Worm (Caenorhabditis elegans) whole organism, midembryonic: Measurements from ENCODE around the gene EGAP1.5.

Experiments
- T22C8.4 ChIP-seq: fragments of 200-800 bp; sonication (Bioruptor generic); IDR thresholded peaks from 2 replicates; pipeline ENCODE4 v1.3.6; 2022; ENCODE audit warnings: missing genetic modification characterization, missing compliant biosample characterization
- cog-1 ChIP-seq: sonication (generic microtip); optimal IDR thresholded peaks from 2 replicates; lab custom pipeline; 2016; ENCODE audit warnings: missing genetic modification characterization, missing compliant biosample characterization
- flt-1 ChIP-seq: fragments of 200-800 bp; sonication (Bioruptor generic); IDR thresholded peaks from 2 replicates; pipeline ENCODE4 v1.3.6; 2022; ENCODE audit warnings: missing genetic modification characterization, missing compliant biosample characterization
- klf-2 ChIP-seq: fragments of 200-800 bp; sonication (Bioruptor generic); conservative IDR thresholded peaks from 2 replicates; pipeline ENCODE4 v1.3.6; 2022; ENCODE audit warnings: missing genetic modification reagents, missing genetic modification characterization, missing compliant biosample characterization
- med-1 ChIP-seq: sonication (generic microtip); optimal IDR thresholded peaks from 2 replicates; lab custom pipeline; 2017; ENCODE audit warnings: missing genetic modification characterization, mild to moderate bottlenecking, missing compliant biosample characterization, antibody characterized with exemption, missing genetic modification reagents; ENCODE audit not compliant: insufficient read depth
- ref-1 ChIP-seq: fragments of 200-800 bp; sonication (Bioruptor generic); conservative IDR thresholded peaks from 2 replicates; pipeline ENCODE4 v1.3.6; 2022; ENCODE audit warnings: missing genetic modification reagents, missing genetic modification characterization, missing compliant biosample characterization
- tab-1 ChIP-seq: fragments of 200-800 bp; sonication (Bioruptor generic); IDR thresholded peaks from 2 replicates; pipeline ENCODE4 v1.3.6; 2022; ENCODE audit warnings: missing genetic modification characterization, missing compliant biosample characterization
- ztf-23 ChIP-seq: fragments of 200-800 bp; sonication (Bioruptor generic); IDR thresholded peaks from 2 replicates; pipeline ENCODE4 v1.3.6; 2022; ENCODE audit warnings: missing genetic modification reagents, missing genetic modification characterization, missing compliant biosample characterization
- ztf-29 ChIP-seq: fragments of 200-800 bp; sonication (Bioruptor generic); IDR thresholded peaks from 2 replicates; pipeline ENCODE4 v1.3.6; 2022; ENCODE audit warnings: missing genetic modification reagents, missing genetic modification characterization, missing compliant biosample characterization

Gene EGAP1.5

DNA sequence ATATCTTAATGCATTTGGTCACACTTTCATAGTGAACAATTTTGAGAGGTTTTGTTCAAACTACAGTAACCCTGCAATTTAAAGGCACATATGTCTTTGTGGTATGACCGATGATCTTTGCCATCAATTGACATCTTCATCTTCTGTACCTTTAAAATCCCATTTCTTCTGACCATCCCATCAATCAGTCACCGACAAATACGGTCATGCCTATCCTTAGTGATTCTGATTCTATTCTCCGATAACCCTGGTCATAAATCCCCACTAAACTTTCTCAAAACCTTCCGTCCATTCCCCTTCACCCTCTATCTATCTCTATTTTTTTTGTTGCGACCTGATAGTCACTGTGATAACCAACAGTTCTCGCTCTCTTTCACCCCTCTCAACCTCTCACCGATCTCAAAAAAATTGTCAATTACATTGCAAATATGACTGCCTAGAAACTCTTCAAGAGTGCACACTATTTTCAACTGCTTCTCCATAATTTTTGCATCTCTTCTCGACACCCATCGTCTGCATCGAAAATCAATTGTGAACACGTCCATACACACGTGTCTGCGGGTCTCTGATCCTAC lies 32.6 kb downstream of the EGAP1.5 start:
- TF ChIP-seq T22C8.4 (GFP tag; lab: Robert Waterston, UW), result no peak
- TF ChIP-seq cog-1 (tag; lab: Kevin White, UChicago), result no peak
- no peak for TF ChIP-seq klf-2 (GFP tag; lab: Robert Waterston, UW)
- TF ChIP-seq ztf-29 (GFP tag; lab: Robert Waterston, UW), result no peak
- no peak for TF ChIP-seq flt-1 (GFP tag; lab: Robert Waterston, UW)
- no peak for TF ChIP-seq med-1 (GFP tag; lab: Kevin White, UChicago)
- no peak for TF ChIP-seq ref-1 (GFP tag; lab: Robert Waterston, UW)
- TF ChIP-seq ztf-23, result no peak
- no peak for TF ChIP-seq tab-1 (GFP tag; lab: Robert Waterston, UW)

DNA sequence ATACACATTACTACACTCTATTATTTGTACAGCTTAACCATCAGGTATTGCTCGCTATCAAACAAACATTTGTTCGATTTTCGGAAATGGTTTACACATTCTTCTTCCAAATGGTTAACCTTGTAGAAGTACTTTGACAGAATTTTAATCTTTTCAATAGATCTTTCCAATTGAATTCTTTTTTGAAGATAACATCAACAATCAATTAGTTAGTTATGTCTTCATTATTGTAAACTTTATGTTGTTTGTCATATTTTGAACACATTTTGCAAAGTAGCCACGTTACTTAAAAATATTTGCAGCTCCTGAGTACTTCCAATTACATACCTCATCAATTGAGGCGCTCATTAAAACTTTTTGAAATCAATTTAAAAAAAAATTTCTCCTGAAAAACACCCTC lies 33.8 kb downstream of the EGAP1.5 start:
- TF ChIP-seq tab-1 (GFP tag; lab: Robert Waterston, UW), result no peak
- TF ChIP-seq ref-1 (GFP tag; lab: Robert Waterston, UW), result no peak
- TF ChIP-seq ztf-23, result no peak
- TF ChIP-seq flt-1 (GFP tag; lab: Robert Waterston, UW), result no peak
- TF ChIP-seq ztf-29 (GFP tag; lab: Robert Waterston, UW), result no peak
- no peak for TF ChIP-seq T22C8.4 (GFP tag; lab: Robert Waterston, UW)
- no peak for TF ChIP-seq klf-2 (GFP tag; lab: Robert Waterston, UW)
- no peak for TF ChIP-seq cog-1 (tag; lab: Kevin White, UChicago)
- TF ChIP-seq med-1 (GFP tag; lab: Kevin White, UChicago), result no peak

DNA sequence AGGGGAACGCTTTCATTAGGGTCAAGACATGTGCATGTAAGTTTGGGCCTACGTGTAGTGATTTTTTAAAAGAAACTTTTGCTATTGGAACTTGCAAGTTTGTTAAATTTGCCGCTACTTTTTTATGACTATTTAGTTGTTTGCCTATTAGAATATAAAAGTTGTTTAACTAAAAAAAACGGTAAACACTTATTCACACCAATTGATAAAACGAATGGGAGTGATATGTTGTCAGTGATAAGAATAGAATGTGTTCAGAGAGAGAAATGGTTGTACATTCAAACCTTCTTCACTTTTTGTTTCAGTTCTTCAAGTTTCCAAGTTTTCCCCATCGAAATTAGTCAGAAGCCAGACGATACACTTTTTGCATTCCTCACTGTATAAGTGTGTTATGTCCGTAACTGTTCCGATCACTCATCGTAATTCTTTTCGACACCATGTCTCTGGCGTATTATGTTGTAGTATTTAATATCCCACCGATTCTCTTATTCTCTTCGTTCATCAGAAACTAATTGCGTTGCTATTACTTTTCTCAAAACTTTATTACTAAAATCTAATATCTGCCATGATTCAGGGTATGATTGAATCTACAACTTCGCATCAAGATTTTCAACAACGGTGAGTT lies 34.4 kb downstream of the EGAP1.5 start, which contains the start of gene dct-6:
Gene dct-6 (plus strand): TSS at position 575 of the 625 bp plus-strand sequence.
- TF ChIP-seq med-1 (GFP tag; lab: Kevin White, UChicago) (no peak), T22C8.4 (GFP tag; lab: Robert Waterston, UW) (no peak), ztf-23 (no peak), ref-1 (GFP tag; lab: Robert Waterston, UW) (no peak), ztf-29 (GFP tag; lab: Robert Waterston, UW) (no peak), tab-1 (GFP tag; lab: Robert Waterston, UW) (no peak), klf-2 (GFP tag; lab: Robert Waterston, UW) (no peak), flt-1 (GFP tag; lab: Robert Waterston, UW) (no peak), cog-1 (tag; lab: Kevin White, UChicago) (no peak)

- no peak for TF ChIP-seq T22C8.4 (GFP tag; lab: Robert Waterston, UW)
Measured at ce11 chrIII:5967640-5968039, 36.1 kb downstream of the EGAP1.5 start.

DNA sequence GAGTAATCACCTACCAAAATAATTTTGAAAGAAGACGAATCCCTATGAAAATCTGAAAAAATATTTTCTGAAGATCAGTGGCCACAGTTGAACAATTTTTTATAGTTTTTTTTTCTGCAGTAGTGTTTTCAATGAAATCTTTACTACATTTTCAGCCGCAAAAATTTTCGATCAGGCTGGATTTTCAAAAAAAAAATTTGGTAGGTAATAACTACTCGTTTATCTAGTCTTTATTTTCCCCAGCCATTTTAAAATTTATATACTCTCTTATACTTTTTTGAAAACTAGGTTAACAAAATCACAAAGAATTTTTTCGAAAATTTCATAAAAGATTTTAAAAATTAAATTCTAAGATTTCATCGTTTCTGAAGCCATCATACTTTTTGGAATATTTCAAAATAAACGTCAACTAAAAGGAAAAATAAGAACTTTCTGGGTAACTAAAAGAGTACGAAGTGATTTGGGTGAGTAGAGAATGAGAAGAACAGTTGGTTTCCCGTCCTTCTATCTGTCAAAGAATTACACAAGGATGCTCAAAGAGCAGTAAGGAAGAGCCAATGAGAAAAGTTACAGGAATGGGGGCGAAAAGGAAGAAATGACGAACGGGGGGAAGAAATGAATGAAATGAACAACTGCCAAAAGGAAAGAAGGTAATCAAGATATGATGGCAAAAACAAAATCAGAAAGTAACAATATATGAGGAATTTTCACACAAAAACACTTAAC lies 43.6 kb downstream of the EGAP1.5 start, which contains the start of gene mlp-1:
Gene mlp-1 (minus strand): TSS at position 51 of the 726 bp plus-strand sequence.
- TF ChIP-seq ztf-23 (no peak), cog-1 (tag; lab: Kevin White, UChicago) (no peak), ref-1 (GFP tag; lab: Robert Waterston, UW) (no peak), flt-1 (GFP tag; lab: Robert Waterston, UW) (no peak), T22C8.4 (GFP tag; lab: Robert Waterston, UW) (no peak), med-1 (GFP tag; lab: Kevin White, UChicago) (no peak), klf-2 (GFP tag; lab: Robert Waterston, UW) (no peak), tab-1 (GFP tag; lab: Robert Waterston, UW) (no peak), ztf-29 (GFP tag; lab: Robert Waterston, UW) (no peak)

- TF ChIP-seq flt-1 (GFP tag; lab: Robert Waterston, UW), result no peak
- no peak for TF ChIP-seq T22C8.4 (GFP tag; lab: Robert Waterston, UW)
- no peak for TF ChIP-seq ztf-29 (GFP tag; lab: Robert Waterston, UW)
Measured at ce11 chrIII:5976021-5976420, 44.5 kb downstream of the EGAP1.5 start.

DNA sequence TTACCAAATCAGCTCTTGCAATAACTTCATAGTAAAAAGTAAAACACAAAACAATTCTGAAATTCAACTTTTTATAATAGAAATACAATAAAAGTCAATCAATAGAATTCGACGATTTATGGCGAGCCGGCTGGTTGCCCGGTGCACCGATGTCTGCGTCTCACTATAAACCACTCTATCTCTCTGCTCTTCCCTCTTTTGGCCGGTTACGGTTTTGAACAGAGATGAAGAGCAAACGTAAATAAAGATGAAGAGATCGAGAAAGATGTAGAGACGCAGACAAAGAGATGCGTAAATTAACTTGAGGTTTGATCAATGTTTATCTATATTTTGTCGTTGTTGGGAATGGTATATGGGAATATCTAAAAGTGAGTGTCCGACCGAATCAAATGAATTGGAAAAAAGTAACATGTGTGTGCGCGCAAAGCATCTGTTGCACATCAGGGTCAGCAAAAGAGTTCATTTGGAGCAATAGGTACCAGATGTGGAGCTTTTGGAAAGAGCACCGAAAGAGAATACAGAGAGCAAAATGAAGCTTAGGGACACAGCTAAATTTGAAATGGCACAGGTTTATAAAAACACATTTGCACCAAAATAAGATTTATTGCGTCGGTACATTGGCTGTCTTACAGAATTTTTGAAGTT lies 48.9 kb downstream of the EGAP1.5 start:
- TF ChIP-seq tab-1 (GFP tag; lab: Robert Waterston, UW) (no peak), ztf-23 (no peak), med-1 (GFP tag; lab: Kevin White, UChicago) (no peak), klf-2 (GFP tag; lab: Robert Waterston, UW) (no peak), cog-1 (tag; lab: Kevin White, UChicago) (no peak), ztf-29 (GFP tag; lab: Robert Waterston, UW) (no peak), T22C8.4 (GFP tag; lab: Robert Waterston, UW) (no peak)

DNA sequence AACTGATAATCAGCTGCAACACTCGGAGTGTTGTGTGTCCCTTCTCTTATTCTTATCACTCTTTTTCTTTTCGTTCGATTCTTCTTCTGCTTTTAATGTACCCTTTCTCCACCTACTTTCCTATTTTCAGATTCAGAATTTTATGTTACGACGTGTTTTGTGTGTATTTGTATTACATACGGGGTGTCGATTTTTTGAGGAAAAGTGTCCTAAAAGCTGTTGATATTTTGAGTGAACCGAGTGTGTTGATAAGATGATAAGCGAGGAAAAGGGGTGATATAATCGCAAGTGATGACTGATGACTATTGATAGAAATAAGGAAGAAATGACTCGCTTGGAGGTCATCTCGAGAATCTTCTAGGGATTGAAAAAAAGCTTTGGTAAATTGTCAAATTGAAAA lies 49.9 kb downstream of the EGAP1.5 start:
- no peak for TF ChIP-seq T22C8.4 (GFP tag; lab: Robert Waterston, UW)
- no peak for TF ChIP-seq flt-1 (GFP tag; lab: Robert Waterston, UW)
- no peak for TF ChIP-seq cog-1 (tag; lab: Kevin White, UChicago)
- TF ChIP-seq ztf-23, result no peak
- no peak for TF ChIP-seq ztf-29 (GFP tag; lab: Robert Waterston, UW)
- no peak for TF ChIP-seq tab-1 (GFP tag; lab: Robert Waterston, UW)
- TF ChIP-seq med-1 (GFP tag; lab: Kevin White, UChicago), result no peak
- TF ChIP-seq ref-1 (GFP tag; lab: Robert Waterston, UW), result no peak
- TF ChIP-seq klf-2 (GFP tag; lab: Robert Waterston, UW), result no peak
